Worm (Caenorhabditis elegans) whole organism, late embryonic: ENCODE data around the gene emre-1.
A peak's percentile ranks its signal among the peaks of the same experiment; 100 is the strongest.

Experiments
- C38D4.7 ChIP-seq: fragments of 200-800 bp; sonication (Bioruptor generic); optimal IDR thresholded peaks from 2 replicates; lab custom pipeline; 2018; ENCODE audit warnings: mild to moderate bottlenecking, missing genetic modification characterization, moderate library complexity, missing compliant biosample characterization
- K02D7.2 ChIP-seq: sonication (generic microtip); optimal IDR thresholded peaks from 2 replicates; lab custom pipeline; 2017; ENCODE audit warnings: mild to moderate bottlenecking, missing genetic modification characterization, missing compliant biosample characterization
- K09A11.1 ChIP-seq: sonication (generic microtip); optimal IDR thresholded peaks from 2 replicates; lab custom pipeline; 2017; ENCODE audit warnings: antibody characterized with exemption, mild to moderate bottlenecking, missing genetic modification characterization, missing compliant biosample characterization; ENCODE audit not compliant: insufficient read depth
- Y22D7AL.16 ChIP-seq: sonication (generic microtip); optimal IDR thresholded peaks from 2 replicates; lab custom pipeline; 2016; ENCODE audit warnings: missing genetic modification characterization, missing compliant biosample characterization
- ahr-1 ChIP-seq: sonication (generic microtip); optimal IDR thresholded peaks from 2 replicates; lab custom pipeline; 2016; ENCODE audit warnings: missing genetic modification characterization, missing compliant biosample characterization
- ama-1 ChIP-seq: fragments of 150-350 bp; optimal IDR thresholded peaks from 2 replicates; lab custom pipeline; 2014
- ceh-14 ChIP-seq: sonication (generic microtip); optimal IDR thresholded peaks from 2 replicates; lab custom pipeline; 2016; ENCODE audit warnings: missing genotype, missing genetic modification characterization, missing compliant biosample characterization
- ceh-18 ChIP-seq: sonication (generic microtip); optimal IDR thresholded peaks from 2 replicates; lab custom pipeline; 2016; ENCODE audit warnings: missing genetic modification characterization, missing compliant biosample characterization
- ceh-2 ChIP-seq: sonication (generic microtip); optimal IDR thresholded peaks from 2 replicates; lab custom pipeline; 2016; ENCODE audit warnings: missing genotype, missing genetic modification characterization, missing compliant biosample characterization
- ceh-24 ChIP-seq: sonication (generic microtip); optimal IDR thresholded peaks from 2 replicates; lab custom pipeline; 2016; ENCODE audit warnings: mild to moderate bottlenecking, missing genetic modification characterization, missing compliant biosample characterization
- ceh-31 ChIP-seq: sonication (generic microtip); optimal IDR thresholded peaks from 2 replicates; lab custom pipeline; 2016; ENCODE audit warnings: missing genetic modification characterization, missing compliant biosample characterization
- ceh-6 ChIP-seq: fragments of 200-800 bp; sonication (Bioruptor generic); optimal IDR thresholded peaks from 2 replicates; lab custom pipeline; 2018; ENCODE audit warnings: mild to moderate bottlenecking, missing genetic modification characterization, missing compliant biosample characterization
- ceh-9 ChIP-seq: sonication (generic microtip); optimal IDR thresholded peaks from 2 replicates; lab custom pipeline; 2016; ENCODE audit warnings: mild to moderate bottlenecking, missing genetic modification characterization, inconsistent platforms, missing compliant biosample characterization
- che-1 ChIP-seq: sonication (generic microtip); optimal IDR thresholded peaks from 2 replicates; lab custom pipeline; 2016; ENCODE audit warnings: mild to moderate bottlenecking, missing genetic modification characterization, missing compliant biosample characterization
- dve-1 ChIP-seq: sonication (generic microtip); optimal IDR thresholded peaks from 2 replicates; lab custom pipeline; 2017; ENCODE audit warnings: antibody characterized with exemption, mild to moderate bottlenecking, missing genetic modification characterization, missing compliant biosample characterization
- eyg-1 ChIP-seq: sonication (generic microtip); optimal IDR thresholded peaks from 2 replicates; lab custom pipeline; 2016; ENCODE audit warnings: missing genotype, missing genetic modification characterization, missing compliant biosample characterization
- fkh-10 ChIP-seq: fragments of 150-350 bp; optimal IDR thresholded peaks from 2 replicates; lab custom pipeline; 2014; ENCODE audit warnings: missing biosample characterization, missing genetic modification reagents, missing genetic modification characterization
- fkh-6 ChIP-seq: sonication (generic microtip); optimal IDR thresholded peaks from 2 replicates; lab custom pipeline; 2016; ENCODE audit warnings: missing genetic modification characterization, missing compliant biosample characterization
- gmeb-2 ChIP-seq: sonication (generic microtip); optimal IDR thresholded peaks from 2 replicates; lab custom pipeline; 2016; ENCODE audit warnings: missing genetic modification characterization, inconsistent platforms, missing compliant biosample characterization
- hlh-6 ChIP-seq: sonication (generic microtip); optimal IDR thresholded peaks from 2 replicates; lab custom pipeline; 2016; ENCODE audit warnings: missing genotype, missing genetic modification characterization, missing compliant biosample characterization
- lim-6 ChIP-seq: sonication (generic microtip); optimal IDR thresholded peaks from 2 replicates; lab custom pipeline; 2016; ENCODE audit warnings: missing genetic modification characterization, missing compliant biosample characterization
- lin-11 ChIP-seq: fragments of 200-800 bp; sonication (Bioruptor generic); optimal IDR thresholded peaks from 2 replicates; lab custom pipeline; 2018; ENCODE audit warnings: mild to moderate bottlenecking, missing genetic modification characterization, missing compliant biosample characterization
- madf-2 ChIP-seq: sonication (generic microtip); optimal IDR thresholded peaks from 2 replicates; lab custom pipeline; 2017; ENCODE audit warnings: missing genetic modification characterization, missing compliant biosample characterization
- mec-3 ChIP-seq: sonication (generic microtip); optimal IDR thresholded peaks from 2 replicates; lab custom pipeline; 2016; ENCODE audit warnings: borderline replicate concordance, missing genetic modification characterization, missing compliant biosample characterization
- nfya-1 ChIP-seq: sonication (generic microtip); optimal IDR thresholded peaks from 2 replicates; lab custom pipeline; 2017; ENCODE audit warnings: missing genetic modification characterization, mild to moderate bottlenecking, missing compliant biosample characterization, antibody characterized with exemption, moderate library complexity
- nhr-11 ChIP-seq: fragments of 150-350 bp; optimal IDR thresholded peaks from 2 replicates; lab custom pipeline; 2014; ENCODE audit warnings: missing biosample characterization, missing genetic modification characterization
- nhr-232 ChIP-seq: sonication (generic microtip); optimal IDR thresholded peaks from 2 replicates; lab custom pipeline; 2016; ENCODE audit warnings: missing genetic modification characterization, missing compliant biosample characterization
- npax-4 ChIP-seq: sonication (generic microtip); optimal IDR thresholded peaks from 2 replicates; lab custom pipeline; 2016; ENCODE audit warnings: missing genetic modification characterization, missing compliant biosample characterization
- pha-2 ChIP-seq: sonication (generic microtip); optimal IDR thresholded peaks from 2 replicates; lab custom pipeline; 2017; ENCODE audit warnings: mild to moderate bottlenecking, missing genetic modification characterization, missing compliant biosample characterization
- pha-4 ChIP-seq: fragments of 150-350 bp; optimal IDR thresholded peaks from 2 replicates; lab custom pipeline; 2018; ENCODE audit warnings: missing biosample characterization, missing genetic modification reagents, missing genetic modification characterization
- pros-1 ChIP-seq: fragments of 150-350 bp; optimal IDR thresholded peaks from 2 replicates; lab custom pipeline; 2014; ENCODE audit warnings: missing biosample characterization, missing genetic modification reagents, missing genetic modification characterization
- ref-2 ChIP-seq: sonication (generic microtip); optimal IDR thresholded peaks from 2 replicates; lab custom pipeline; 2016; ENCODE audit warnings: missing genetic modification characterization, missing compliant biosample characterization
- sdc-2 ChIP-seq: sonication (generic microtip); optimal IDR thresholded peaks from 2 replicates; lab custom pipeline; 2016; ENCODE audit warnings: missing genotype, missing genetic modification characterization, missing compliant biosample characterization
- syd-9 ChIP-seq: sonication (generic microtip); optimal IDR thresholded peaks from 2 replicates; lab custom pipeline; 2016; ENCODE audit warnings: mild to moderate bottlenecking, missing genetic modification characterization, moderate library complexity, missing compliant biosample characterization
- tbx-7 ChIP-seq: sonication (generic microtip); optimal IDR thresholded peaks from 2 replicates; lab custom pipeline; 2016; ENCODE audit warnings: missing genotype, missing genetic modification characterization, missing compliant biosample characterization
- ttx-3 ChIP-seq: sonication (generic microtip); optimal IDR thresholded peaks from 2 replicates; lab custom pipeline; 2016; ENCODE audit warnings: missing genetic modification reagents, missing genetic modification characterization, missing compliant biosample characterization
- unc-55 ChIP-seq: sonication (generic microtip); optimal IDR thresholded peaks from 2 replicates; lab custom pipeline; 2017; ENCODE audit warnings: missing biosample characterization, missing genetic modification reagents, missing genetic modification characterization
- unc-86 ChIP-seq: sonication (generic microtip); optimal IDR thresholded peaks from 2 replicates; lab custom pipeline; 2016; ENCODE audit warnings: missing genetic modification characterization, missing compliant biosample characterization
- zip-5 ChIP-seq: sonication (generic microtip); optimal IDR thresholded peaks from 2 replicates; lab custom pipeline; 2016; ENCODE audit warnings: missing genetic modification characterization, missing compliant biosample characterization
- ztf-16 ChIP-seq: sonication (generic microtip); optimal IDR thresholded peaks from 2 replicates; lab custom pipeline; 2017; ENCODE audit warnings: missing genetic modification characterization, missing compliant biosample characterization

emre-1 gene

ce11 chrX:14960841-14961240 lies 18.6 kb upstream of the emre-1 start:
- no peak for TF ChIP-seq lin-11
- TF ChIP-seq pros-1: peak; percentile 1

- TF ChIP-seq K02D7.2: no peak
- no peak for TF ChIP-seq mec-3
- TF ChIP-seq K09A11.1: no peak
- no peak for TF ChIP-seq ceh-24 (tag; lab: Kevin White, UChicago)
- TF ChIP-seq dve-1 (tag; lab: Kevin White, UChicago): no peak
- TF ChIP-seq nfya-1 (tag; lab: Kevin White, UChicago): no peak
- TF ChIP-seq madf-2 (tag; lab: Kevin White, UChicago): no peak
- no peak for TF ChIP-seq ceh-9 (tag; lab: Kevin White, UChicago)
- TF ChIP-seq gmeb-2 (tag; lab: Kevin White, UChicago): no peak
- TF ChIP-seq ceh-2: no peak
- no peak for TF ChIP-seq fkh-6
- no peak for TF ChIP-seq unc-55
- no peak for TF ChIP-seq che-1 (tag; lab: Kevin White, UChicago)
- no peak for TF ChIP-seq hlh-6 (tag; lab: Kevin White, UChicago)
- no peak for TF ChIP-seq nhr-11 (tag; lab: Kevin White, UChicago)
- TF ChIP-seq pha-4 (tag; lab: Kevin White, UChicago): no peak
- TF ChIP-seq, all 69 proteins: peak for 0
Observed at ce11 chrX:14961471-14961870, 18.0 kb upstream of the emre-1 start, which contains the start of gene idpp-3. Gene idpp-3 (minus strand): TSS chrX:14961571.

- TF ChIP-seq nhr-232: no peak
- TF ChIP-seq K09A11.1: no peak
- no peak for TF ChIP-seq syd-9 (tag; lab: Kevin White, UChicago)
- TF ChIP-seq ceh-18 (tag; lab: Kevin White, UChicago): no peak
- no peak for TF ChIP-seq sdc-2
- no peak for TF ChIP-seq ttx-3 (tag; lab: Kevin White, UChicago)
- no peak for TF ChIP-seq ahr-1 (tag; lab: Kevin White, UChicago)
- TF ChIP-seq ama-1 (lab: Kevin White, UChicago): no peak
- no peak for TF ChIP-seq npax-4 (tag; lab: Kevin White, UChicago)
- TF ChIP-seq lim-6: no peak
- TF ChIP-seq Y22D7AL.16 (tag; lab: Kevin White, UChicago): no peak
- TF ChIP-seq ref-2: no peak
- no peak for TF ChIP-seq madf-2 (tag; lab: Kevin White, UChicago)
- no peak for TF ChIP-seq fkh-10
- TF ChIP-seq ztf-16 (tag; lab: Kevin White, UChicago): no peak
- TF ChIP-seq ceh-14: no peak
- TF ChIP-seq, all 69 proteins: peak for 0
Observed at ce11 chrX:14962456-14962855, 17.0 kb upstream of the emre-1 start, which contains the start of gene rgs-10. Gene rgs-10 (plus strand): TSS chrX:14962756.

- TF ChIP-seq ceh-6 (no peak), Y22D7AL.16 (tag; lab: Kevin White, UChicago) (no peak), zip-5 (no peak), tbx-7 (tag; lab: Kevin White, UChicago) (no peak), ceh-31 (tag; lab: Kevin White, UChicago) (no peak), eyg-1 (tag; lab: Kevin White, UChicago) (no peak), pha-4 (tag; lab: Kevin White, UChicago) (no peak), C38D4.7 (GFP tag; lab: Kevin White, UChicago) (no peak), pros-1 (no peak)
Observed at ce11 chrX:14964253-14964652, 15.2 kb upstream of the emre-1 start, which contains the start of gene rgs-11. Gene rgs-11 (plus strand): TSS chrX:14964553.

- TF ChIP-seq unc-55 (no peak), ceh-9 (tag; lab: Kevin White, UChicago) (no peak), pha-2 (tag; lab: Kevin White, UChicago) (no peak), unc-86 (no peak)
Observed at ce11 chrX:14965761-14966160, 13.7 kb upstream of the emre-1 start, which contains the start of gene F45B8.5. Gene F45B8.5 (plus strand): TSS chrX:14966061.
